Worm (Caenorhabditis elegans): ENCODE results near the gene C25H3.3.

ce11 chrII:5712126-5712525, 18.1 kb downstream of the C25H3.3 start:
- no peak for TF ChIP-seq nhr-12 (tag; optimal IDR thresholded peaks at IDR 0.05)
- no peak for TF ChIP-seq blmp-1 (tag; optimal IDR thresholded peaks at IDR 0.05)
- no peak for TF ChIP-seq pha-4 (tag; optimal IDR thresholded peaks at IDR 0.05)
- no peak for TF ChIP-seq ceh-43 (GFP tag; optimal IDR thresholded peaks at IDR 0.05)
- TF ChIP-seq ztf-11 (tag; optimal IDR thresholded peaks at IDR 0.05), result no peak
- no peak for TF ChIP-seq nhr-237 (tag; optimal IDR thresholded peaks at IDR 0.05)
- TF ChIP-seq unc-62 (GFP tag; optimal IDR thresholded peaks at IDR 0.05), result no peak
- TF ChIP-seq nhr-28 (tag; optimal IDR thresholded peaks at IDR 0.05), result no peak
- TF ChIP-seq lin-13 (tag; optimal IDR thresholded peaks at IDR 0.05), result no peak
